Fruit fly (Drosophila melanogaster) whole organism: ENCODE results near the gene Wdr24.

Source experiments
- CG8478 ChIP-seq: fragments of >200 bp; optimal IDR thresholded peaks from 2 replicates; lab custom pipeline; 2018; ENCODE audit warnings: inconsistent platforms
- pan ChIP-seq: fragments of >200 bp; optimal IDR thresholded peaks from 2 replicates; lab custom pipeline; 2017
- psq ChIP-seq: fragments of >200 bp; optimal IDR thresholded peaks from 2 replicates; lab custom pipeline; 2017
- usp ChIP-seq: fragments of >200 bp; optimal IDR thresholded peaks from 2 replicates; lab custom pipeline; 2017; ENCODE audit warnings: missing biosample characterization, missing genetic modification characterization, mixed read lengths

dm6 chr3R:29736678-29737093, 8.2 kb downstream of the Wdr24 start, which contains the start of the genes CG7601 and CIA30:
- TF ChIP-seq psq (lab: Kevin White, UChicago) (no peak), usp (GFP tag; lab: Kevin White, UChicago) (no peak), pan (lab: Kevin White, UChicago) (no peak), CG8478 (lab: Kevin White, UChicago) (no peak)
